Worm (Caenorhabditis elegans): Measurements from ENCODE around the gene Y1A5A.1.

ce11 chrIII:3994457-3994856 lies 8.0 kb upstream of the Y1A5A.1 start:
- TF ChIP-seq cog-1 (tag; optimal IDR thresholded peaks at IDR 0.05) (no peak), flt-1 (GFP tag; IDR thresholded peaks at IDR 0.05) (no peak), tab-1 (GFP tag; IDR thresholded peaks at IDR 0.05) (no peak), med-1 (GFP tag; optimal IDR thresholded peaks at IDR 0.05; ENCODE audit: insufficient read depth) (no peak), klf-2 (GFP tag; conservative IDR thresholded peaks at IDR 0.05) (no peak), ztf-29 (GFP tag; IDR thresholded peaks at IDR 0.05) (no peak), ztf-23 (GFP tag; IDR thresholded peaks at IDR 0.05) (no peak), T22C8.4 (GFP tag; IDR thresholded peaks at IDR 0.05) (no peak)
